Fruit fly (Drosophila melanogaster): ENCODE measurements around the gene Ufsp2.

DNA sequence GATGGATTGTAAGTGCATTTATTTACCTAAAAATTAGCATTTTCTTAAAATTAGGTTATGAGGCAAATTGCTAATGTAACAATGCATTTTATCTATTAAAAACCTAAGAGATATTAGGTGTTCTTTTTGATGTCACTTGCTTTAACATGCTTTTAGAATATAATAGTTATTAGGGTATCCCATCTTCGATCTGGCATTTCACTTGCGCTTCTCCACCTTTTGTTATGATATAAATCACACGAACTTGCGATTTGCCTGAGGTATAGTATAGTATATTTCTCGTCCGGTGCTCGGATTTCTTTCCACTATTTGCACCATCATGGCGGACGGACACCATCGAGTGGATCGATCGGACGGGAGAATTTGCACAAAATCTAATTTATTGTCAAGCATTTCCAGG is 46.3 kb upstream of the Ufsp2 start:
- TF ChIP-seq Mnt (GFP tag; optimal IDR thresholded peaks at IDR 0.05), result no peak
- TF ChIP-seq kay (GFP tag; ENCODE audit: borderline replicate concordance), result no peak
- no peak for TF ChIP-seq pad (GFP tag; optimal IDR thresholded peaks at IDR 0.05)
- TF ChIP-seq cnc (optimal IDR thresholded peaks at IDR 0.05), result no peak
- TF ChIP-seq CG7101 (tag; optimal IDR thresholded peaks at IDR 0.05), result no peak
- no peak for TF ChIP-seq ovo (GFP tag; optimal IDR thresholded peaks at IDR 0.05)
- no peak for TF ChIP-seq CG14711 (tag; optimal IDR thresholded peaks at IDR 0.05)
- TF ChIP-seq Crg-1 (GFP tag; optimal IDR thresholded peaks at IDR 0.05), result no peak
- no peak for TF ChIP-seq CG33017 (tag; optimal IDR thresholded peaks at IDR 0.05)
- no peak for TF ChIP-seq bab1 (GFP tag; optimal IDR thresholded peaks at IDR 0.05)
- TF ChIP-seq toe (GFP tag; optimal IDR thresholded peaks at IDR 0.05), result no peak

All from whole organism, adult.